Worm (Caenorhabditis elegans): ENCODE measurements around the gene nspc-17.

DNA sequence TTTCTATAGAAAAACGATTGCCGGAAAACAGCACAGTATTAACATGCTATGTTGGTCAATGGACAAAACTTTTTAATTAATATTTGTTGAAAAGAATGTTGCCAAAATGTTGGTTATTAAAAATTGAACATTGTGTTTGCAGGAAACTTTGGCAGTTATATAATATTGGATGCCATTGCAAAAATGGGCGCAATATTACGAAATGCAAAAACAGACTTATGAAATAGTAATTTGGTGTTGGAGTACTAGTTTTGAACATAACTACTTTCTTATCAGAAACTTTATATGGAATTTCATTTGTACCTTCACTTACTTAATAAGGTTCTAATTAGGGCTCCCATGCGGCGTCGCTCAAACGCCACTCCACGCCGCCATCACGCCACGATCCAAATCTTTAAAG is 14.6 kb downstream of the nspc-17 start:
- no peak for TF ChIP-seq unc-62 (GFP tag; optimal IDR thresholded peaks at IDR 0.05)
- no peak for TF ChIP-seq nhr-77 (tag; optimal IDR thresholded peaks at IDR 0.05)
- TF ChIP-seq fos-1 (tag; optimal IDR thresholded peaks at IDR 0.05) = no peak
- no peak for TF ChIP-seq lin-14 (GFP tag; optimal IDR thresholded peaks at IDR 0.05)
- no peak for TF ChIP-seq aly-2 (tag; optimal IDR thresholded peaks at IDR 0.05)
- no peak for TF ChIP-seq nhr-71 (tag; optimal IDR thresholded peaks at IDR 0.05)
- TF ChIP-seq tbx-2 (tag; optimal IDR thresholded peaks at IDR 0.05) = no peak
- no peak for TF ChIP-seq unc-130 (tag; optimal IDR thresholded peaks at IDR 0.05)
- no peak for TF ChIP-seq fkh-10 (GFP tag; optimal IDR thresholded peaks at IDR 0.05)

Measured in whole organism, L1 larva.